Fruit fly (Drosophila melanogaster) whole organism, embryonic: Measurements from ENCODE around the gene MSBP.

Source experiments
- Atf6 ChIP-seq: fragments of 200-800 bp; sonication (Bioruptor generic); IDR thresholded peaks from 2 replicates; pipeline ENCODE4 v1.3.6; 2022; ENCODE audit warnings: missing biosample characterization, missing genetic modification characterization
- B-H1 ChIP-seq: fragments of 200-800 bp; sonication (Bioruptor generic); IDR thresholded peaks from 3 replicates; pipeline ENCODE4 v1.3.6; 2022; ENCODE audit warnings: missing biosample characterization, missing genetic modification characterization
- BEAF-32 ChIP-seq: fragments of 200-800 bp; sonication (Bioruptor generic); optimal IDR thresholded peaks from 3 replicates; lab custom pipeline; 2017; ENCODE audit warnings: missing biosample characterization, missing genetic modification characterization, mild to moderate bottlenecking, moderate library complexity, missing genetic modification reagents
- CG10366 ChIP-seq: fragments of 200-800 bp; sonication (Bioruptor generic); IDR thresholded peaks from 2 replicates; pipeline ENCODE4 v1.3.6; 2022; ENCODE audit warnings: missing biosample characterization, missing genetic modification characterization
- CG10431 ChIP-seq: fragments of 200-800 bp; sonication (Bioruptor generic); optimal IDR thresholded peaks from 3 replicates; lab custom pipeline; 2018; ENCODE audit warnings: missing biosample characterization, mild to moderate bottlenecking, missing genetic modification characterization
- CG11398 ChIP-seq: fragments of 200-800 bp; sonication (Bioruptor generic); optimal IDR thresholded peaks from 2 replicates; lab custom pipeline; 2016; ENCODE audit warnings: missing biosample characterization, missing genetic modification characterization
- CG12155 ChIP-seq: fragments of 200-800 bp; sonication (Bioruptor generic); optimal IDR thresholded peaks from 3 replicates; lab custom pipeline; 2016; ENCODE audit warnings: missing biosample characterization, missing genetic modification characterization
- CG14441 ChIP-seq: fragments of 200-800 bp; sonication (Bioruptor generic); IDR thresholded peaks from 2 replicates; pipeline ENCODE4 v1.3.6; 2022; ENCODE audit warnings: missing biosample characterization, missing genetic modification characterization
- CG14860 ChIP-seq: fragments of 200-800 bp; sonication (Bioruptor generic); IDR thresholded peaks from 3 replicates; pipeline ENCODE4 v1.3.6; 2022; ENCODE audit warnings: missing biosample characterization, missing genetic modification characterization; ENCODE audit not compliant: partially characterized antibody
- CG15073 ChIP-seq: fragments of 200-800 bp; sonication (Bioruptor generic); optimal IDR thresholded peaks from 2 replicates; lab custom pipeline; 2016; ENCODE audit warnings: missing biosample characterization, missing genetic modification characterization
- CG15479 ChIP-seq: fragments of 200-800 bp; sonication (Bioruptor generic); optimal IDR thresholded peaks from 3 replicates; lab custom pipeline; 2019; ENCODE audit warnings: missing biosample characterization, mild to moderate bottlenecking, missing genetic modification characterization, moderate library complexity
- CG1647 ChIP-seq: fragments of 200-800 bp; sonication (Bioruptor generic); optimal IDR thresholded peaks from 3 replicates; lab custom pipeline; 2016; ENCODE audit warnings: missing biosample characterization, missing genetic modification characterization
- CG17361 ChIP-seq: fragments of 200-800 bp; sonication (Bioruptor generic); IDR thresholded peaks from 3 replicates; pipeline ENCODE4 v1.3.6; 2022; ENCODE audit warnings: missing biosample characterization, missing genetic modification characterization
- CG2875 ChIP-seq: fragments of 200-800 bp; sonication (Bioruptor generic); optimal IDR thresholded peaks from 2 replicates; lab custom pipeline; 2017; ENCODE audit warnings: missing biosample characterization, mild to moderate bottlenecking, missing genetic modification characterization, missing genetic modification reagents
- CG31224 ChIP-seq: fragments of 200-800 bp; sonication (Bioruptor generic); IDR thresholded peaks from 2 replicates; pipeline ENCODE4 v1.3.6; 2022; ENCODE audit warnings: missing biosample characterization, missing genetic modification characterization
- CG31388 ChIP-seq: fragments of 200-800 bp; sonication (Bioruptor generic); optimal IDR thresholded peaks from 2 replicates; lab custom pipeline; 2016; ENCODE audit warnings: missing biosample characterization, missing genetic modification characterization
- CG32767 ChIP-seq: fragments of 200-800 bp; sonication (Bioruptor generic); IDR thresholded peaks from 2 replicates; pipeline ENCODE4 v1.3.6; 2022; ENCODE audit warnings: missing biosample characterization, missing genetic modification characterization
- CG32772 ChIP-seq: fragments of 200-800 bp; sonication (Bioruptor generic); IDR thresholded peaks from 2 replicates; pipeline ENCODE4 v1.3.6; 2022; ENCODE audit warnings: missing biosample characterization, missing genetic modification characterization
- CG34224 ChIP-seq: fragments of 200-800 bp; sonication (Bioruptor generic); IDR thresholded peaks from 3 replicates; pipeline ENCODE4 v1.3.6; 2022; ENCODE audit warnings: missing biosample characterization, missing genetic modification characterization; ENCODE audit not compliant: partially characterized antibody
- CG34376 ChIP-seq: fragments of 200-800 bp; sonication (Bioruptor generic); optimal IDR thresholded peaks from 2 replicates; lab custom pipeline; 2018; ENCODE audit warnings: missing biosample characterization, mild to moderate bottlenecking, missing genetic modification characterization
- CG3838 ChIP-seq: fragments of 200-800 bp; sonication (Bioruptor generic); optimal IDR thresholded peaks from 3 replicates; lab custom pipeline; 2016; ENCODE audit warnings: missing biosample characterization, missing genetic modification characterization
- CG3847 ChIP-seq: fragments of 200-800 bp; sonication (Bioruptor generic); IDR thresholded peaks from 2 replicates; pipeline ENCODE4 v1.3.6; 2022; ENCODE audit warnings: missing biosample characterization, missing genetic modification characterization
- CG4617 ChIP-seq: fragments of 200-800 bp; sonication (Bioruptor generic); optimal IDR thresholded peaks from 3 replicates; lab custom pipeline; 2016; ENCODE audit warnings: missing biosample characterization, missing genetic modification characterization, borderline replicate concordance
- CG4820 ChIP-seq: fragments of 200-800 bp; sonication (Bioruptor generic); optimal IDR thresholded peaks from 3 replicates; lab custom pipeline; 2016; ENCODE audit warnings: missing biosample characterization, missing genetic modification characterization
- CG5245 ChIP-seq: fragments of 200-800 bp; sonication (Bioruptor generic); optimal IDR thresholded peaks from 3 replicates; lab custom pipeline; 2016; ENCODE audit warnings: missing biosample characterization, missing genetic modification characterization
- CG6765 ChIP-seq: fragments of 200-800 bp; sonication (Bioruptor generic); optimal IDR thresholded peaks from 3 replicates; lab custom pipeline; 2017; ENCODE audit warnings: missing biosample characterization, mild to moderate bottlenecking, missing genetic modification characterization
- CG6854 ChIP-seq: fragments of 200-800 bp; sonication (Bioruptor generic); optimal IDR thresholded peaks from 3 replicates; lab custom pipeline; 2017; ENCODE audit warnings: missing biosample characterization, mild to moderate bottlenecking, missing genetic modification characterization
- CG8281 ChIP-seq: fragments of 200-800 bp; sonication (Bioruptor generic); optimal IDR thresholded peaks from 2 replicates; lab custom pipeline; 2018; ENCODE audit warnings: missing biosample characterization, mild to moderate bottlenecking, missing genetic modification characterization, moderate library complexity
- Dbx ChIP-seq: fragments of 200-800 bp; sonication (Bioruptor generic); IDR thresholded peaks from 3 replicates; pipeline ENCODE4 v1.3.6; 2022; ENCODE audit warnings: missing biosample characterization, missing genetic modification characterization
- Fer2 ChIP-seq: fragments of 200-800 bp; sonication (Bioruptor generic); optimal IDR thresholded peaks from 2 replicates; lab custom pipeline; 2018; ENCODE audit warnings: missing biosample characterization, mild to moderate bottlenecking, missing genetic modification characterization, moderate library complexity
- Hmx ChIP-seq: fragments of 200-800 bp; sonication (Bioruptor generic); optimal IDR thresholded peaks from 2 replicates; lab custom pipeline; 2016; ENCODE audit warnings: missing biosample characterization, missing genetic modification characterization
- MTF-1 ChIP-seq: fragments of 200-800 bp; sonication (Bioruptor generic); optimal IDR thresholded peaks from 2 replicates; lab custom pipeline; 2018; ENCODE audit warnings: missing biosample characterization, mild to moderate bottlenecking, missing genetic modification characterization, borderline replicate concordance
- Oaz ChIP-seq: fragments of 200-800 bp; sonication (Bioruptor generic); IDR thresholded peaks from 2 replicates; pipeline ENCODE4 v1.3.6; 2022; ENCODE audit warnings: missing biosample characterization, missing genetic modification characterization
- Opbp ChIP-seq: fragments of 200-800 bp; sonication (Bioruptor generic); IDR thresholded peaks from 3 replicates; pipeline ENCODE4 v1.3.6; 2022; ENCODE audit warnings: missing biosample characterization, missing genetic modification characterization; ENCODE audit not compliant: partially characterized antibody
- PHDP ChIP-seq: fragments of 200-800 bp; sonication (Bioruptor generic); optimal IDR thresholded peaks from 3 replicates; lab custom pipeline; 2018; ENCODE audit warnings: missing biosample characterization, mild to moderate bottlenecking, missing genetic modification characterization, moderate library complexity
- TFAM ChIP-seq: fragments of 200-800 bp; sonication (Bioruptor generic); optimal IDR thresholded peaks from 2 replicates; lab custom pipeline; 2017; ENCODE audit warnings: missing biosample characterization, missing genetic modification characterization, inconsistent platforms
- cg ChIP-seq: fragments of 200-800 bp; sonication (Bioruptor generic); optimal IDR thresholded peaks from 3 replicates; lab custom pipeline; 2019; ENCODE audit warnings: missing biosample characterization, mild to moderate bottlenecking, missing genetic modification characterization, moderate library complexity
- crc ChIP-seq: fragments of 200-800 bp; sonication (Bioruptor generic); optimal IDR thresholded peaks from 2 replicates; lab custom pipeline; 2016; ENCODE audit warnings: missing biosample characterization, missing genetic modification characterization
- crol ChIP-seq: fragments of 200-800 bp; sonication (Bioruptor generic); IDR thresholded peaks from 2 replicates; pipeline ENCODE4 v1.3.6; 2022; ENCODE audit warnings: missing biosample characterization, missing genetic modification characterization
- ems ChIP-seq: fragments of 200-800 bp; sonication (Bioruptor generic); optimal IDR thresholded peaks from 3 replicates; lab custom pipeline; 2016; ENCODE audit warnings: missing biosample characterization, missing genetic modification characterization
- gcm2 ChIP-seq: fragments of 200-800 bp; sonication (Bioruptor generic); optimal IDR thresholded peaks from 2 replicates; lab custom pipeline; 2016; ENCODE audit warnings: missing biosample characterization, missing genetic modification characterization
- gro ChIP-seq: fragments of 200-800 bp; sonication (Bioruptor generic); optimal IDR thresholded peaks from 2 replicates; lab custom pipeline; 2016; ENCODE audit warnings: missing biosample characterization, missing genetic modification characterization
- gsb-n ChIP-seq: fragments of 200-800 bp; sonication (Bioruptor generic); optimal IDR thresholded peaks from 3 replicates; lab custom pipeline; 2018; ENCODE audit warnings: missing biosample characterization, mild to moderate bottlenecking, missing genetic modification characterization
- kah ChIP-seq: fragments of 200-800 bp; sonication (Bioruptor generic); optimal IDR thresholded peaks from 2 replicates; lab custom pipeline; 2018; ENCODE audit warnings: missing biosample characterization, mild to moderate bottlenecking, missing genetic modification characterization
- mam ChIP-seq: fragments of 200-800 bp; sonication (Bioruptor generic); optimal IDR thresholded peaks from 3 replicates; lab custom pipeline; 2016; ENCODE audit warnings: missing biosample characterization, missing genetic modification characterization
- nau ChIP-seq: fragments of 200-800 bp; sonication (Bioruptor generic); optimal IDR thresholded peaks from 3 replicates; lab custom pipeline; 2017; ENCODE audit warnings: missing biosample characterization, mild to moderate bottlenecking, missing genetic modification characterization, missing genetic modification reagents
- org-1 ChIP-seq: fragments of 200-800 bp; sonication (Bioruptor generic); optimal IDR thresholded peaks from 2 replicates; lab custom pipeline; 2017; ENCODE audit warnings: missing biosample characterization, missing genetic modification characterization
- pum ChIP-seq: fragments of 200-800 bp; sonication (Bioruptor generic); optimal IDR thresholded peaks from 2 replicates; lab custom pipeline; 2016; ENCODE audit warnings: missing biosample characterization, missing genetic modification characterization
- tap ChIP-seq: fragments of 200-800 bp; optimal IDR thresholded peaks from 3 replicates; lab custom pipeline; 2019; ENCODE audit warnings: missing biosample characterization, mild to moderate bottlenecking, missing genetic modification characterization, moderate library complexity
- ttk ChIP-seq: fragments of 200-800 bp; sonication (Bioruptor generic); IDR thresholded peaks from 2 replicates; pipeline ENCODE4 v2.1.2; 2022; ENCODE audit warnings: missing biosample characterization, missing genetic modification characterization
- zen ChIP-seq: fragments of 200-800 bp; sonication (Bioruptor generic); optimal IDR thresholded peaks from 3 replicates; lab custom pipeline; 2018; ENCODE audit warnings: missing biosample characterization, mild to moderate bottlenecking, missing genetic modification characterization, moderate library complexity

Gene MSBP

DNA sequence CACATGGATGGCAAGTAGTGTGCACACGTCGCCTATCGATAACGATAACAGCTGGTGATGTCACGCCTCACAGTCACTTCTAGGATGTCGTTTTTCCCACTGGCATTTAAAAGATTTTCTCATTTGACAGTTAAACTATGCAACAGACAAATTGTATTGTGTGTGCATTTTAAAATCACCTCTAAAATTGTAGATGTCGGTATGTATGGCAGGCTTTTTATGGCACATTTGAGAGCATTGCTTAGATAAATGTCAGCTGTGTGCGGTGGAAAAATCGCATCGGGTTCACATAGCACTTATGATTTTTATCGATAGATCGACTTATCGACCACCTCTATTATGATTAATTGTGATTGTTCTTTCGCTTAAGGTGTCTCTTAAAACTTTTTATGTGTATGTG, 45.8 kb downstream of the MSBP start, which contains the start of the genes ArgRS and CG8578 (continued):
- TF ChIP-seq BEAF-32 (GFP tag; lab: Kevin White, UChicago): peak; percentile 93
- no peak for TF ChIP-seq CG2875
- no peak for TF ChIP-seq ems (GFP tag; lab: Kevin White, UChicago)
- TF ChIP-seq CG15073 (GFP tag; lab: Kevin White, UChicago): no peak
- TF ChIP-seq gro: peak; percentile 84
- TF ChIP-seq TFAM (GFP tag; lab: Kevin White, UChicago): no peak
- peak; percentile 89 for TF ChIP-seq pum (GFP tag; lab: Kevin White, UChicago)
- TF ChIP-seq CG32767 (GFP tag; lab: Robert Waterston, UW): no peak
- TF ChIP-seq CG10431 (GFP tag; lab: Kevin White, UChicago): no peak
- no peak for TF ChIP-seq CG12155 (GFP tag; lab: Kevin White, UChicago)
- TF ChIP-seq CG15479 (GFP tag; lab: Kevin White, UChicago): no peak
- no peak for TF ChIP-seq Fer2 (tag; lab: Kevin White, UChicago)
- 0 out of 2 replicates have a peak, but pooled peaks have one; percentile 61 for TF ChIP-seq ttk (GFP tag; lab: Robert Waterston, UW)
- TF ChIP-seq CG5245 (GFP tag; lab: Kevin White, UChicago): no peak
- no peak for TF ChIP-seq Dbx
- TF ChIP-seq CG6854 (GFP tag; lab: Kevin White, UChicago): no peak
- peak; percentile 26 for TF ChIP-seq cg (GFP tag; lab: Kevin White, UChicago)
- no peak for TF ChIP-seq tap (tag; lab: Kevin White, UChicago)
- TF ChIP-seq CG3847 (GFP tag; lab: Robert Waterston, UW): no peak
- TF ChIP-seq zen (tag; lab: Kevin White, UChicago): peak; percentile 34
- no peak for TF ChIP-seq crol
- no peak for TF ChIP-seq org-1
- TF ChIP-seq Opbp: peak; percentile 71; the same call in 2 of the 3 replicates
- TF ChIP-seq CG4820 (GFP tag; lab: Kevin White, UChicago): no peak
- TF ChIP-seq CG3838 (GFP tag; lab: Kevin White, UChicago): no peak
- no peak for TF ChIP-seq CG31388 (GFP tag; lab: Kevin White, UChicago)
- TF ChIP-seq mam (GFP tag; lab: Kevin White, UChicago): peak; percentile 91
- no peak for TF ChIP-seq Hmx (GFP tag; lab: Kevin White, UChicago)
- peak; percentile 69 for TF ChIP-seq crc (GFP tag; lab: Kevin White, UChicago)
- TF ChIP-seq PHDP (tag; lab: Kevin White, UChicago): peak; percentile 10
- no peak; the same call in none of the 3 replicates for TF ChIP-seq CG34224 (GFP tag; lab: Robert Waterston, UW)
- TF ChIP-seq CG14860 (GFP tag; lab: Robert Waterston, UW): peak; percentile 90
- peak; percentile 86 for TF ChIP-seq CG17361 (GFP tag; lab: Robert Waterston, UW)
- no peak for TF ChIP-seq gsb-n
- peak; percentile 15; the same call in 1 of the 2 replicates for TF ChIP-seq Oaz (GFP tag; lab: Robert Waterston, UW)
- TF ChIP-seq CG31224 (GFP tag; lab: Robert Waterston, UW): no peak
- peak; percentile 26 for TF ChIP-seq CG4617 (GFP tag; lab: Kevin White, UChicago)
- 0 out of 2 replicates have a peak, but pooled peaks have one; percentile 51 for TF ChIP-seq CG10366 (GFP tag; lab: Robert Waterston, UW)
- TF ChIP-seq B-H1: 0 out of 3 replicates have a peak, but pooled peaks have one; percentile 49
- TF ChIP-seq CG6765 (GFP tag; lab: Kevin White, UChicago): no peak
- TF ChIP-seq Atf6 (GFP tag; lab: Robert Waterston, UW): no peak
- no peak for TF ChIP-seq CG11398 (GFP tag; lab: Kevin White, UChicago)
- TF ChIP-seq CG8281 (tag; lab: Kevin White, UChicago): no peak
- TF ChIP-seq CG14441 (GFP tag; lab: Robert Waterston, UW): peak; percentile 71
- TF ChIP-seq CG32772 (GFP tag; lab: Robert Waterston, UW): no peak; the same call in 1 of the 2 replicates
- TF ChIP-seq kah (GFP tag; lab: Kevin White, UChicago): no peak
- TF ChIP-seq CG34376: peak; percentile 28
- no peak for TF ChIP-seq gcm2
- TF ChIP-seq MTF-1 (GFP tag; lab: Kevin White, UChicago): no peak
- no peak for TF ChIP-seq CG1647 (GFP tag; lab: Kevin White, UChicago)
- TF ChIP-seq nau (GFP tag; lab: Kevin White, UChicago): no peak
